Worm (Caenorhabditis elegans): ENCODE measurements around the gene C07B5.6.

ce11 chrX:9565881-9566280 lies 47.1 kb downstream of the C07B5.6 start, which contains the start of gene moc-5:
- TF ChIP-seq dao-5 (tag; optimal IDR thresholded peaks at IDR 0.05) (no peak), him-1 (tag; optimal IDR thresholded peaks at IDR 0.05) (no peak)
